Fruit fly (Drosophila melanogaster): ENCODE data around the gene Osi24.

Gene Osi24

dm6 chr3R:6226156-6226555, 27.5 kb downstream of the Osi24 start:
- TF ChIP-seq Clk (GFP tag; optimal IDR thresholded peaks at IDR 0.05) (no peak), Mnt (GFP tag; optimal IDR thresholded peaks at IDR 0.05) (no peak), Crg-1 (GFP tag; optimal IDR thresholded peaks at IDR 0.05) (no peak), CG5204 (GFP tag; optimal IDR thresholded peaks at IDR 0.05) (no peak), bab1 (GFP tag; optimal IDR thresholded peaks at IDR 0.05) (no peak), ovo (GFP tag; optimal IDR thresholded peaks at IDR 0.05) (no peak), toe (GFP tag; optimal IDR thresholded peaks at IDR 0.05) (no peak), CG33017 (tag; optimal IDR thresholded peaks at IDR 0.05) (no peak), pad (GFP tag; optimal IDR thresholded peaks at IDR 0.05) (no peak), CG7045 (GFP tag; optimal IDR thresholded peaks at IDR 0.05) (no peak), CG1620 (GFP tag; optimal IDR thresholded peaks at IDR 0.05) (no peak), tj (GFP tag; optimal IDR thresholded peaks at IDR 0.05) (no peak), Hr96 (GFP tag; optimal IDR thresholded peaks at IDR 0.05) (no peak), CG14711 (tag; optimal IDR thresholded peaks at IDR 0.05) (no peak)

DNA sequence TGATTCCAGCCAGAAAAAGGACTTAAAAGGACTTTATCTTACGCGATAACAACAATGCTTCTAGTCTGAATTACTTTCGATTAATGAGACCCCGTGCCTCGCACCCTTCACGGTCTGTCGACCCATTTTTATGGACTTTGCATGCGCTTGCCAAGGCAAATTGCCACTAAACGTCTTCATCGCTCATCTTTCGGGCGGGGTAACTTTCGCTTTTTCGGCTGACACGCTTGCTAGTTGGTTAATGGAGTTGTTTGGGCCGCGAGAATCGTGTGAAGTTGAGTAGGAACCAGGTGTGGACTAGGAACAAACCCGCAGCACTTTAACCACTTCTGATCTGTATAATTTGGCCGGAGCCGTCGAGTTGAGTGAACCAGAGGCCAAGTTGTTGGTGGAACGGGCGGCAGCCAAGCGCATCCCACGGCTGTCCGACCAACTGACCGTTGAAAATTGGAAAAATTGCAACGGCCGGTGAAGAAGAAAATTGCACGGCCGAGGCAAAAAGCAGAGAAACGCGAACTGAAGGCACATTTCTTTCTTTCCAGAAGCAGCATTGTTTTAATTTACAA, 28.5 kb downstream of the Osi24 start, which contains the start of gene Osi5:
TSS of gene Osi5 (plus strand) at position 516 of the 566 bp plus-strand sequence.
- TF ChIP-seq tj (GFP tag; optimal IDR thresholded peaks at IDR 0.05) (no peak), CG11617 (GFP tag; optimal IDR thresholded peaks at IDR 0.05) (no peak), cnc (optimal IDR thresholded peaks at IDR 0.05) (no peak), CG7101 (tag; optimal IDR thresholded peaks at IDR 0.05) (no peak)

- TF ChIP-seq CG7101 (tag; optimal IDR thresholded peaks at IDR 0.05), result no peak
- no peak for TF ChIP-seq Mnt (GFP tag; optimal IDR thresholded peaks at IDR 0.05)
- TF ChIP-seq tj (GFP tag; optimal IDR thresholded peaks at IDR 0.05), result no peak
- TF ChIP-seq ovo (GFP tag; optimal IDR thresholded peaks at IDR 0.05), result no peak
- TF ChIP-seq cic (GFP tag; optimal IDR thresholded peaks at IDR 0.05), result no peak
- TF ChIP-seq CG12768 (GFP tag; optimal IDR thresholded peaks at IDR 0.05), result no peak
- TF ChIP-seq Clk (GFP tag; optimal IDR thresholded peaks at IDR 0.05), result no peak
- TF ChIP-seq Hr96 (GFP tag; optimal IDR thresholded peaks at IDR 0.05), result no peak
- no peak for TF ChIP-seq toe (GFP tag; optimal IDR thresholded peaks at IDR 0.05)
- TF ChIP-seq pad (GFP tag; optimal IDR thresholded peaks at IDR 0.05), result no peak
- no peak for TF ChIP-seq cnc (optimal IDR thresholded peaks at IDR 0.05)
- no peak for TF ChIP-seq CG5204 (GFP tag; optimal IDR thresholded peaks at IDR 0.05)
- TF ChIP-seq CG14711 (tag; optimal IDR thresholded peaks at IDR 0.05), result no peak
- no peak for TF ChIP-seq CG7045 (GFP tag; optimal IDR thresholded peaks at IDR 0.05)
- no peak for TF ChIP-seq CG11617 (GFP tag; optimal IDR thresholded peaks at IDR 0.05)
- no peak for TF ChIP-seq kay (GFP tag; ENCODE audit: borderline replicate concordance)
Measured at dm6 chr3R:6229055-6229841, 30.6 kb downstream of the Osi24 start.

DNA sequence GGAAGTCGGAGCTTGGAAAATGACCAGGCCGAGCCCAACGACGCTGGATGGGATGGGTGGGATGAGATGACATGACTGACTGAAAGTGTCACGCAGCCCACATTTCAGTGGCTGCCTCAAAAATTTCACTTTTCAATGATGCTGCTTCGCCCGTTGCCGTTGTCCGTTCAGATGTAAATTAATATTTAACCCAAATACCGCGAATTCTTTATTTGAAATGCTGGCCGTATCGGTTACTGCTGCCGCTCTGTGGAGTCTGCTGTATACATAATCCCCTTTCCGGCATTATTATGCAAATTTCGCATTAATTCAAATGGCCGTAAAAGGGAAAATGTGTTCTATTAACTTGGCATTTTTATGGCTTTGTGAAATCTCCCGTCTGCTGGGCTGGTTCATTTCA, 31.7 kb downstream of the Osi24 start:
- no peak for TF ChIP-seq bab1 (GFP tag; optimal IDR thresholded peaks at IDR 0.05)
- TF ChIP-seq CG11617 (GFP tag; optimal IDR thresholded peaks at IDR 0.05), result no peak
- TF ChIP-seq CG12768 (GFP tag; optimal IDR thresholded peaks at IDR 0.05), result no peak
- TF ChIP-seq cnc (optimal IDR thresholded peaks at IDR 0.05), result no peak
- no peak for TF ChIP-seq Clk (GFP tag; optimal IDR thresholded peaks at IDR 0.05)
- TF ChIP-seq pad (GFP tag; optimal IDR thresholded peaks at IDR 0.05), result no peak
- TF ChIP-seq CG7101 (tag; optimal IDR thresholded peaks at IDR 0.05), result no peak
- no peak for TF ChIP-seq Mnt (GFP tag; optimal IDR thresholded peaks at IDR 0.05)
- no peak for TF ChIP-seq Crg-1 (GFP tag; optimal IDR thresholded peaks at IDR 0.05)
- no peak for TF ChIP-seq CG33017 (tag; optimal IDR thresholded peaks at IDR 0.05)
- no peak for TF ChIP-seq Hr96 (GFP tag; optimal IDR thresholded peaks at IDR 0.05)
- TF ChIP-seq ovo (GFP tag; optimal IDR thresholded peaks at IDR 0.05), result no peak
- no peak for TF ChIP-seq toe (GFP tag; optimal IDR thresholded peaks at IDR 0.05)
- no peak for TF ChIP-seq cic (GFP tag; optimal IDR thresholded peaks at IDR 0.05)
- no peak for TF ChIP-seq CG5204 (GFP tag; optimal IDR thresholded peaks at IDR 0.05)
- no peak for TF ChIP-seq CG7045 (GFP tag; optimal IDR thresholded peaks at IDR 0.05)
- no peak for TF ChIP-seq CG1620 (GFP tag; optimal IDR thresholded peaks at IDR 0.05)
- TF ChIP-seq CG14711 (tag; optimal IDR thresholded peaks at IDR 0.05), result no peak

DNA sequence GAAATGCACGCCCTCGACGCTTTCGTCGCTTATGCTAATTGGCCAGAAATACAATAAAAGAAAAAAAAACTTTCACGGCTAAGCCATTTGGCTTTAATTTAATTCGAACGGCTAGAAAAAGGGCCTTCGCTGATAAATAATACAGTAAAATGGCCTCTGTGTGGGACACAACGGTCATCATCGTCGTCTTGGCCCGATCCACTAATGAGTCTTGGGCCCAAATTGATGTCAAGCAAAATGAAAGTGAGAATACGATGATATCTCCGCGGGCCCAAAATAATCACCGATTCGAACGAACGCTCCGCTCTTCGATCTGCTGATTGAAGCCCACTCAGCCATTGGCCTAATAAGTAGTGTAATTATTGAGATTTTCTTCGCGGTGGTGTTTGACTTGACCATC, 32.8 kb downstream of the Osi24 start:
- no peak for TF ChIP-seq ovo (GFP tag; optimal IDR thresholded peaks at IDR 0.05)
- no peak for TF ChIP-seq bab1 (GFP tag; optimal IDR thresholded peaks at IDR 0.05)
- TF ChIP-seq tj (GFP tag; optimal IDR thresholded peaks at IDR 0.05), result no peak
- TF ChIP-seq pad (GFP tag; optimal IDR thresholded peaks at IDR 0.05), result no peak
- no peak for TF ChIP-seq toe (GFP tag; optimal IDR thresholded peaks at IDR 0.05)
- no peak for TF ChIP-seq Mnt (GFP tag; optimal IDR thresholded peaks at IDR 0.05)
- TF ChIP-seq CG11617 (GFP tag; optimal IDR thresholded peaks at IDR 0.05), result no peak
- TF ChIP-seq CG5204 (GFP tag; optimal IDR thresholded peaks at IDR 0.05), result no peak

DNA sequence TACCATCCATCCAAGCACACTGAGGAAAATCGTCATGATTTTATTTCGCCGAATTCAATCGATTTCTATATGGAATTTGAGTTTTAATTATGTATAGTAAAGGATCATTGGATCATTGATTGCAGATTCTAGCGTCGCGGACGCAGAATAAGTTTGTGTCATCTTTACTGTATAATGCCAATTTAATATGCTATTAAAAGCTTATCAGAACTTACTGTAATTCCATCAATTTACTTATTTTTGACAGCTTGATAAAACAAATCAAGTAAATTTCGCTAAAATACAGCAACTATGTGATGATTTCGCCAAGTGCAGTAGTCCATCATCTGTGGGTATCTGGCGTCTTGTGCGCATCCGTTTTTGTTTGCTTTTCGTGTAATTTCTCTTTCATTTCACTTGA, 34.5 kb downstream of the Osi24 start:
- TF ChIP-seq CG5204 (GFP tag; optimal IDR thresholded peaks at IDR 0.05), result peak; percentile 7
- TF ChIP-seq CG7101 (tag; optimal IDR thresholded peaks at IDR 0.05), result no peak
- no peak for TF ChIP-seq tj (GFP tag; optimal IDR thresholded peaks at IDR 0.05)
- no peak for TF ChIP-seq Mnt (GFP tag; optimal IDR thresholded peaks at IDR 0.05)
- TF ChIP-seq pad (GFP tag; optimal IDR thresholded peaks at IDR 0.05), result no peak

Measured in whole organism, adult.